Fruit fly (Drosophila melanogaster): ENCODE measurements around the gene Iml1.

Iml1 gene

DNA sequence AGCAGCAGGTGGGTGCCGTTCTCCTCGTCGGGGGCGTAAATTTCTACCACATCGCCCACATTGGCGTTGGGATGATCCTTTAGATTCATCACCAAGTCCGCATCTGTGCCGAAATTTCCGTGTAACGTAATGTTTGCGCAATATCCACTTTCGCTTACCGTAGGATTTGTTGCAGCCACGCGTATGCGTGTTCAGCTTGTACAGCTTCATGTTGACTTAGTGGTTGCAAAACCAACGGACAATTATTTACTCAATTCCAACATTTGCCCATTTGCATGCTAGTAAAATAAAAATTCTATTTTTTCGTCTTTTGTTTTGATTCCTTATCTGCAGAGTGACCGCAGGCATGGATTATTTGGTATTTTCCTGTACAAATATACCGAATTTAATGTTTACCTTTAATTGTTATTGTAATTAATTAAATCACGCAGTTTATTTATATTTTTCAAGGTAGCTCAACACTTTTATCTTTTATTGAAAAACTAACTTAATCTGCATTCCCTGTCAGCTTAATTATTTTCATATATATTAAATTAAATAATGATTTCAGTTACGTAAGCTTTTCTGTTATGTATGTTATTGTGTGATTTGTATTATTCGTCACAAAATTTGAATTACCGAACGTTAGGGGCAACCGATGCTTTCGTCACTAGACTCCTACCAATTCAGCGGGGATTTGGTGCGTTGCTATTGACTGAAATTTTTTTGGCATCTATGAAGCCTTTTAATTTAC, at the start of gene Iml1 (continued):
- no peak for TF ChIP-seq aop (GFP tag; IDR thresholded peaks at IDR 0.05)
- no peak for TF ChIP-seq CG3065 (GFP tag; optimal IDR thresholded peaks at IDR 0.05)
- TF ChIP-seq CG33213 (GFP tag; optimal IDR thresholded peaks at IDR 0.05), result no peak
- TF ChIP-seq MESR4 (GFP tag; optimal IDR thresholded peaks at IDR 0.05), result peak; percentile 40
- no peak for TF ChIP-seq CG4282 (GFP tag; optimal IDR thresholded peaks at IDR 0.05)
- peak; percentile 6 for TF ChIP-seq fd96Cb (tag; optimal IDR thresholded peaks at IDR 0.05)
- TF ChIP-seq CG11695 (GFP tag; IDR thresholded peaks at IDR 0.05), result no peak
- no peak for TF ChIP-seq CG1529 (GFP tag; optimal IDR thresholded peaks at IDR 0.05)
- TF ChIP-seq prd (optimal IDR thresholded peaks at IDR 0.05), result no peak
- TF ChIP-seq prd (GFP tag; IDR thresholded peaks at IDR 0.05), result peak; percentile 78
- TF ChIP-seq exex (tag; optimal IDR thresholded peaks at IDR 0.05), result peak; percentile 49
- TF ChIP-seq Hsf (GFP tag; optimal IDR thresholded peaks at IDR 0.05), result no peak
- peak; percentile 72 for TF ChIP-seq CG11456 (GFP tag; IDR thresholded peaks at IDR 0.05)
- no peak for TF ChIP-seq CG1233 (GFP tag; optimal IDR thresholded peaks at IDR 0.05)
- TF ChIP-seq CG10321 (GFP tag; IDR thresholded peaks at IDR 0.05), result no peak
- TF ChIP-seq CG18764 (GFP tag; optimal IDR thresholded peaks at IDR 0.05), result no peak
- 0 out of 2 replicates have a peak, but pooled peaks have one; percentile 17 for TF ChIP-seq Taf1 (GFP tag; IDR thresholded peaks at IDR 0.05)
- TF ChIP-seq Nf-YC (tag; optimal IDR thresholded peaks at IDR 0.05), result no peak
- TF ChIP-seq CG13894 (tag; optimal IDR thresholded peaks at IDR 0.05), result no peak
- peak; percentile 35 for TF ChIP-seq CG10654 (GFP tag; optimal IDR thresholded peaks at IDR 0.05)
- no peak for TF ChIP-seq CG1024 (GFP tag; IDR thresholded peaks at IDR 0.05)
- TF ChIP-seq wdn (GFP tag; IDR thresholded peaks at IDR 0.05), result no peak
- peak; percentile 80 for TF ChIP-seq Rfx (GFP tag; IDR thresholded peaks at IDR 0.05)
- no peak for TF ChIP-seq CG16779 (GFP tag; IDR thresholded peaks at IDR 0.05)
- TF ChIP-seq gsb-n (tag; optimal IDR thresholded peaks at IDR 0.05), result no peak
- no peak for TF ChIP-seq CG11504 (tag; optimal IDR thresholded peaks at IDR 0.05)
- TF ChIP-seq CG17186 (GFP tag; optimal IDR thresholded peaks at IDR 0.05), result no peak
- no peak for TF ChIP-seq CG14860 (GFP tag; IDR thresholded peaks at IDR 0.05; ENCODE audit: partially characterized antibody)
- TF ChIP-seq YL-1 (GFP tag; optimal IDR thresholded peaks at IDR 0.05), result peak; percentile 43
- no peak for TF ChIP-seq Side (GFP tag; optimal IDR thresholded peaks at IDR 0.05)
- no peak for TF ChIP-seq Deaf1 (tag; optimal IDR thresholded peaks at IDR 0.05)
- no peak for TF ChIP-seq emc (GFP tag; optimal IDR thresholded peaks at IDR 0.05)
- no peak for TF ChIP-seq cato (GFP tag; optimal IDR thresholded peaks at IDR 0.05; ENCODE audit: borderline replicate concordance)
- TF ChIP-seq ssp (GFP tag; IDR thresholded peaks at IDR 0.05), result peak; percentile 37
- no peak for TF ChIP-seq cad (GFP tag; optimal IDR thresholded peaks at IDR 0.05)
- no peak for TF ChIP-seq mld (GFP tag; IDR thresholded peaks at IDR 0.05; ENCODE audit: partially characterized antibody)
- TF ChIP-seq CG13624 (GFP tag; optimal IDR thresholded peaks at IDR 0.05), result no peak
- no peak for TF ChIP-seq CG17385 (GFP tag; optimal IDR thresholded peaks at IDR 0.05)
- no peak for TF ChIP-seq Sox102F (GFP tag; optimal IDR thresholded peaks at IDR 0.05)
- peak; percentile 43 for TF ChIP-seq Xbp1 (GFP tag; optimal IDR thresholded peaks at IDR 0.05)
- TF ChIP-seq hb (GFP tag; IDR thresholded peaks at IDR 0.05; ENCODE audit: partially characterized antibody), result no peak
- no peak for TF ChIP-seq Stat92E (GFP tag; optimal IDR thresholded peaks at IDR 0.05)
- TF ChIP-seq disco-r (GFP tag; optimal IDR thresholded peaks at IDR 0.05), result no peak
- TF ChIP-seq Atf6 (GFP tag; IDR thresholded peaks at IDR 0.05), result peak; percentile 33; the same call in 1 of the 2 replicates
- TF ChIP-seq NK7.1 (GFP tag; optimal IDR thresholded peaks at IDR 0.05), result no peak
- TF ChIP-seq NfI (GFP tag; optimal IDR thresholded peaks at IDR 0.05), result peak; percentile 17
- no peak for TF ChIP-seq BtbVII (GFP tag; optimal IDR thresholded peaks at IDR 0.05)
- peak; percentile 100 for TF ChIP-seq Meics (GFP tag; optimal IDR thresholded peaks at IDR 0.05)
- no peak for TF ChIP-seq ems (GFP tag; optimal IDR thresholded peaks at IDR 0.05)
- no peak for TF ChIP-seq CG43689 (GFP tag; IDR thresholded peaks at IDR 0.05)

All from whole organism, embryonic.